Worm (Caenorhabditis elegans): ENCODE data around the gene F12E12.2.

DNA sequence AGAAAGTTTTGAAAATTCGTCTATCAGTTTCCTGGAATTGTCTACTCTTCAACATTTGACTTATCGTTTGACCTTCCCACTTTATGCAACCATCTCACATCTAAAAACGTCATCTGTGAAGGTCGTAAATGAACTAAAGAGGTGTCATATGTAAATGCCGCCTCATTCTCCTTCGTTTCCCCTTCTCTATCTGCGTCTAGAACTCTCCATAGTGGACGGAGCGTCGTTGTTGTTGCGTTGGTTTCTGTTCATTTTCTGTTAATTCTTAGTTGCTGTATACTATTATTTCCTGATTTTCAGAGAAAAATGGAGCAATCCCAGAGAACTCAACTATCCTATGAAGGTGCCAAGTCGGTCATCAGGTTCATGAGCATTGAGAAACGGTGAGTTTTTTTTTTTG lies 22.8 kb upstream of the F12E12.2 start, which contains the start of gene fbxc-52:
- TF ChIP-seq him-1 (tag; optimal IDR thresholded peaks at IDR 0.05): no peak
- TF ChIP-seq W03F9.2 (tag; optimal IDR thresholded peaks at IDR 0.05): no peak
- no peak for TF ChIP-seq dao-5 (tag; optimal IDR thresholded peaks at IDR 0.05)

All from whole organism, L4/young adult.